Fruit fly (Drosophila melanogaster): ENCODE results near the gene CG34167.

Gene CG34167

dm6 chr2L:16049647-16050046 lies 46.2 kb upstream of the CG34167 start, which contains the start of gene beat-Ia (continued):
- TF ChIP-seq amos (GFP tag; IDR thresholded peaks at IDR 0.05; ENCODE audit: partially characterized antibody) (peak; percentile 51), gcm2 (GFP tag; optimal IDR thresholded peaks at IDR 0.05) (no peak), tx (GFP tag; optimal IDR thresholded peaks at IDR 0.05) (no peak), D19A (tag; optimal IDR thresholded peaks at IDR 0.05) (no peak), gce (GFP tag; IDR thresholded peaks at IDR 0.05) (no peak), CG4404 (GFP tag; IDR thresholded peaks at IDR 0.05) (no peak), CG13624 (GFP tag; optimal IDR thresholded peaks at IDR 0.05) (no peak), ato (GFP tag; IDR thresholded peaks at IDR 0.05; ENCODE audit: partially characterized antibody) (peak; percentile 51; the same call in 1 of the 2 replicates), CG3847 (GFP tag; IDR thresholded peaks at IDR 0.05) (no peak), so (GFP tag; IDR thresholded peaks at IDR 0.05) (no peak), Fer2 (tag; optimal IDR thresholded peaks at IDR 0.05) (no peak), cad (GFP tag; optimal IDR thresholded peaks at IDR 0.05) (peak; percentile 43), Xbp1 (GFP tag; optimal IDR thresholded peaks at IDR 0.05) (no peak), CG16815 (GFP tag; optimal IDR thresholded peaks at IDR 0.05) (no peak), CG10274 (GFP tag; optimal IDR thresholded peaks at IDR 0.05) (no peak), CG2120 (GFP tag; optimal IDR thresholded peaks at IDR 0.05) (no peak), CG1603 (tag; optimal IDR thresholded peaks at IDR 0.05) (no peak), CG16813 (GFP tag; IDR thresholded peaks at IDR 0.05; ENCODE audit: partially characterized antibody) (peak; percentile 42; the same call in 1 of the 3 replicates), onecut (GFP tag; IDR thresholded peaks at IDR 0.05) (no peak)

- peak; percentile 97 for TF ChIP-seq CG11504 (tag; optimal IDR thresholded peaks at IDR 0.05)
- no peak for TF ChIP-seq D19A (tag; optimal IDR thresholded peaks at IDR 0.05)
- peak; percentile 49 for TF ChIP-seq CTCF (GFP tag; optimal IDR thresholded peaks at IDR 0.05)
- TF ChIP-seq CG11696 (GFP tag; IDR thresholded peaks at IDR 0.05): no peak
- TF ChIP-seq Max (GFP tag; optimal IDR thresholded peaks at IDR 0.05): no peak
Measured at dm6 chr2L:16042385-16043071, 39.1 kb upstream of the CG34167 start.

dm6 chr2L:16041727-16042126 lies 38.3 kb upstream of the CG34167 start, which contains the start of the genes BicC and CG45084:
Gene BicC (plus strand): TSS chr2L:16042047.
Gene CG45084 (plus strand): TSS chr2L:16042047.
- TF ChIP-seq corto (GFP tag; optimal IDR thresholded peaks at IDR 0.05) (no peak), CG8388 (GFP tag; optimal IDR thresholded peaks at IDR 0.05) (peak; percentile 38)

DNA sequence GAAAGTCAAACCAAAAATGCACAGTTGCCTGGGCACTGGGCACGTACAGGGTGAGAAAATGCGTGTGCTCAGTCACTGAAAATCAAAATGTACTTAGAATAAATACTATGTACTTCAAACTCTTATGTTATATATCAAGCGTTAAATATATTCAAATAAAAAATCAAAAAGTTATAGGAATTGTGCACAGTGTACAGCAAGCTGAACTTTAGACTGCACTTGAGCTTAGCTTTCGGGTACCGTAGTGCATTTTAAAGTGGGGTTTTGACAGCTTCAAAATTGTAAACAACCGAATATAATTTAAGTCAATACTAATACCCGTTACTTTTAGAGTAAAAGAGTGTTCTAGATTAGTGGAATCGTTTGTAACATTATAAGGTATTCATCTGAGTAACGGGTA lies 36.8 kb upstream of the CG34167 start:
- TF ChIP-seq slp2 (GFP tag; optimal IDR thresholded peaks at IDR 0.05): no peak
- TF ChIP-seq Oaz (GFP tag; IDR thresholded peaks at IDR 0.05): no peak
- no peak for TF ChIP-seq Atf-2 (GFP tag; optimal IDR thresholded peaks at IDR 0.05)
- no peak for TF ChIP-seq grau (tag; optimal IDR thresholded peaks at IDR 0.05)
- TF ChIP-seq CG4730 (GFP tag; IDR thresholded peaks at IDR 0.05): no peak
- TF ChIP-seq CG17829 (tag; optimal IDR thresholded peaks at IDR 0.05): no peak
- no peak for TF ChIP-seq CG9932 (GFP tag; IDR thresholded peaks at IDR 0.05)
- no peak for TF ChIP-seq slou (GFP tag; optimal IDR thresholded peaks at IDR 0.05)
- TF ChIP-seq zf30C (GFP tag; optimal IDR thresholded peaks at IDR 0.05): no peak
- TF ChIP-seq CG10979 (tag; optimal IDR thresholded peaks at IDR 0.05): no peak
- 0 out of 2 replicates have a peak, but pooled peaks have one; percentile 8 for TF ChIP-seq esg (GFP tag; conservative IDR thresholded peaks at IDR 0.05)
- no peak for TF ChIP-seq Spps (tag; optimal IDR thresholded peaks at IDR 0.05)
- no peak for TF ChIP-seq CG7786 (GFP tag; optimal IDR thresholded peaks at IDR 0.05)
- no peak for TF ChIP-seq CG1024 (GFP tag; IDR thresholded peaks at IDR 0.05)
- TF ChIP-seq Gsc (GFP tag; IDR thresholded peaks at IDR 0.05): no peak
- peak; percentile 82 for TF ChIP-seq sens (GFP tag)
- peak; percentile 17 for TF ChIP-seq Blimp-1 (GFP tag; optimal IDR thresholded peaks at IDR 0.05)
- no peak for TF ChIP-seq CG12104 (GFP tag; optimal IDR thresholded peaks at IDR 0.05)
- TF ChIP-seq CG11504 (tag; optimal IDR thresholded peaks at IDR 0.05): peak; percentile 8
- no peak for TF ChIP-seq CrebB (tag; optimal IDR thresholded peaks at IDR 0.05)
- TF ChIP-seq Doc3 (GFP tag; IDR thresholded peaks at IDR 0.05; ENCODE audit: partially characterized antibody): no peak
- TF ChIP-seq phol (tag; optimal IDR thresholded peaks at IDR 0.05): no peak
- peak; percentile 25 for TF ChIP-seq dmrt99B (tag; optimal IDR thresholded peaks at IDR 0.05)
